Worm (Caenorhabditis elegans) whole organism, L2 larva: ENCODE data around the gene C12D12.3.

Experiments
- fos-1 ChIP-seq: fragments of 150-350 bp; optimal IDR thresholded peaks from 2 replicates; lab custom pipeline; 2014; ENCODE audit warnings: missing biosample characterization, missing genetic modification characterization
- lsy-2 ChIP-seq, 2 experiments: fragments of 150-350 bp in 1 of 2; sonication (generic microtip) in 1 of 2; optimal IDR thresholded peaks; 2 replicates each; lab custom pipeline; 2014 to 2017; ENCODE audit warnings: missing biosample characterization in 2 of 2, missing genetic modification characterization in 2 of 2
- nhr-77 ChIP-seq: fragments of 150-350 bp; optimal IDR thresholded peaks from 2 replicates; lab custom pipeline; 2014; ENCODE audit warnings: missing biosample characterization, missing genetic modification characterization
- snpc-4 ChIP-seq: fragments of 150-350 bp; optimal IDR thresholded peaks from 2 replicates; lab custom pipeline; 2014; ENCODE audit warnings: missing biosample characterization, missing genetic modification characterization
- unc-39 ChIP-seq: fragments of 150-350 bp; optimal IDR thresholded peaks from 2 replicates; lab custom pipeline; 2014; ENCODE audit warnings: missing biosample characterization, missing genetic modification characterization
- ztf-1 ChIP-seq: fragments of 200-800 bp; sonication (Bioruptor generic); conservative IDR thresholded peaks from 2 replicates; pipeline ENCODE4 v1.3.6; 2022; ENCODE audit warnings: missing genetic modification characterization, missing compliant biosample characterization

DNA sequence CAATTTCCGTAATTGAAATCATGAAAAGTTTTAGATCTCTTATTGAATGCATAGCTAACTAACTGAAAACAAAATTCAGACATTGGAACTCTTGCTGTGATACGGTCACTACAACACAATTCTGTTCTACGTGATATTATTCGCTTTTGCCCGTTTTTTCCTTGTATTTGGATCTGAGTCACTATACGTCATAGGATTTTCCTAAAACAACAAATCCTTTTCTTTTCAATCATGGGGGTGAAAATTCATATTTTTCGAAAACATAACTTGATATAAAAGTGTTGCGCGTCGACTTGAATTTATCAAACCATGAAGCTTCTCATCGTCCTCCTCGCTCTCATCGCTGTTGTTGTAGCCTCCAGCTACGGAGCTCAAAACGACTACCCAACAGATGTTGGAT, 43.1 kb upstream of the C12D12.3 start, which contains the start of gene ZK813.1:
- TF ChIP-seq unc-39 (no peak), nhr-77 (tag; lab: Kevin White, UChicago) (no peak), snpc-4 (tag; lab: Kevin White, UChicago) (no peak), fos-1 (no peak), lsy-2 (tag; optimal IDR thresholded peaks at IDR 0.05; lab: Kevin White, UChicago) (no peak), ztf-1 (GFP tag; lab: Robert Waterston, UW) (no peak)
